Worm (Caenorhabditis elegans): ENCODE measurements around the gene F36H12.3.

DNA sequence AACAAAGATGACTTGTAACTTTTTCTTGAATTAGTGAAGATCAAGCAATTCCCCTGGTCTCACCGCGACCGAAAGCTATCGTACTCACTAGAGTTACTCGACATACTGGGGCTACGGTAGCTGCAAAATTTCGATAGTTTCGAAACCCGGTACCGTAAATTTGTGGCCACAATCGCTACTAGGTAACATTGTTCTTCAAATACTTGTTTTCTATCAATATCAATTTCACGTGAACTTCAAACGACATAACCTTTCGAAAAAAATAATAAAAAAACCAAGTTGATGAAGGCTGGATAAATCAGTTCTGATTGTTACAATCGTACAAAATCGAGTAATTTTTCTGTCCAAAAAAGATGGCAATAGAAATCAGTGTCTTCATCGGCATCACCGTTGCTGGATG is at the start of gene F36H12.3:
- TF ChIP-seq ztf-23 (GFP tag; IDR thresholded peaks at IDR 0.05) (no peak), med-1 (GFP tag; optimal IDR thresholded peaks at IDR 0.05; ENCODE audit: insufficient read depth) (no peak), cog-1 (tag; optimal IDR thresholded peaks at IDR 0.05) (no peak), T22C8.4 (GFP tag; IDR thresholded peaks at IDR 0.05) (no peak), ref-1 (GFP tag; conservative IDR thresholded peaks at IDR 0.05) (no peak), tab-1 (GFP tag; IDR thresholded peaks at IDR 0.05) (no peak)

All from whole organism, midembryonic.